Worm (Caenorhabditis elegans) whole organism, L2 larva: ENCODE results near the gene hpo-40.

Experiments
- C34F6.9 ChIP-seq: fragments of 150-350 bp; optimal IDR thresholded peaks from 2 replicates; lab custom pipeline; 2014; ENCODE audit warnings: missing biosample characterization, missing genetic modification characterization
- F13H6.1 ChIP-seq: sonication (generic microtip); optimal IDR thresholded peaks from 2 replicates; lab custom pipeline; 2016; ENCODE audit warnings: missing genetic modification characterization, missing compliant biosample characterization
- Y55F3AM.14 ChIP-seq: fragments of 200-800 bp; sonication (Bioruptor generic); optimal IDR thresholded peaks from 2 replicates; lab custom pipeline; 2018; ENCODE audit warnings: mild to moderate bottlenecking, missing genetic modification characterization, missing compliant biosample characterization
- ZK546.5 ChIP-seq: sonication (generic microtip); optimal IDR thresholded peaks from 2 replicates; lab custom pipeline; 2017; ENCODE audit warnings: missing biosample characterization, missing genetic modification characterization
- alr-1 ChIP-seq: fragments of 150-350 bp; optimal IDR thresholded peaks from 2 replicates; lab custom pipeline; 2014; ENCODE audit warnings: missing biosample characterization, missing genetic modification characterization
- ama-1 ChIP-seq: fragments of 150-350 bp; optimal IDR thresholded peaks from 2 replicates; lab custom pipeline; 2018; ENCODE audit warnings: inconsistent platforms
- blmp-1 ChIP-seq: sonication (generic microtip); optimal IDR thresholded peaks from 2 replicates; lab custom pipeline; 2017; ENCODE audit warnings: missing genetic modification characterization, mild to moderate bottlenecking, missing compliant biosample characterization, antibody characterized with exemption, moderate library complexity; ENCODE audit not compliant: insufficient read depth
- dmd-4 ChIP-seq: sonication (generic microtip); optimal IDR thresholded peaks from 2 replicates; lab custom pipeline; 2017; ENCODE audit warnings: missing biosample characterization, missing genetic modification characterization
- elt-1 ChIP-seq: fragments of 150-350 bp; optimal IDR thresholded peaks from 2 replicates; lab custom pipeline; 2014; ENCODE audit warnings: missing biosample characterization, missing genetic modification characterization
- elt-3 ChIP-seq: sonication (generic microtip); optimal IDR thresholded peaks from 2 replicates; lab custom pipeline; 2017; ENCODE audit warnings: missing biosample characterization, missing genetic modification characterization
- fos-1 ChIP-seq: fragments of 150-350 bp; optimal IDR thresholded peaks from 2 replicates; lab custom pipeline; 2014; ENCODE audit warnings: missing biosample characterization, missing genetic modification characterization
- gmeb-1 ChIP-seq: fragments of 150-350 bp; optimal IDR thresholded peaks from 2 replicates; lab custom pipeline; 2014; ENCODE audit warnings: missing biosample characterization, missing genetic modification characterization
- lin-11 ChIP-seq: fragments of 150-350 bp; sonication (generic microtip); optimal IDR thresholded peaks from 2 replicates; lab custom pipeline; 2014; ENCODE audit warnings: missing biosample characterization, missing genetic modification characterization, inconsistent platforms, mixed read lengths
- lin-13 ChIP-seq: fragments of 150-350 bp; optimal IDR thresholded peaks from 2 replicates; lab custom pipeline; 2014; ENCODE audit warnings: missing biosample characterization, missing genetic modification reagents, missing genetic modification characterization
- lsy-2 ChIP-seq, 2 experiments: fragments of 150-350 bp in 1 of 2; sonication (generic microtip) in 1 of 2; optimal IDR thresholded peaks; 2 replicates each; lab custom pipeline; 2014 to 2017; ENCODE audit warnings: missing biosample characterization in 2 of 2, missing genetic modification characterization in 2 of 2
- mab-5 ChIP-seq: fragments of 150-350 bp; optimal IDR thresholded peaks from 2 replicates; lab custom pipeline; 2014; ENCODE audit warnings: missing biosample characterization, missing genetic modification characterization
- mbf-1 ChIP-seq: sonication (generic microtip); optimal IDR thresholded peaks from 2 replicates; lab custom pipeline; 2017; ENCODE audit warnings: missing biosample characterization, missing genetic modification characterization
- nhr-11 ChIP-seq: fragments of 150-350 bp; optimal IDR thresholded peaks from 2 replicates; lab custom pipeline; 2014; ENCODE audit warnings: missing biosample characterization, missing genetic modification characterization
- nhr-12 ChIP-seq: fragments of 150-350 bp; optimal IDR thresholded peaks from 2 replicates; lab custom pipeline; 2014; ENCODE audit warnings: missing biosample characterization, missing genetic modification characterization
- nhr-129 ChIP-seq: fragments of 150-350 bp; optimal IDR thresholded peaks from 2 replicates; lab custom pipeline; 2014; ENCODE audit warnings: missing biosample characterization, missing genetic modification characterization
- nhr-21 ChIP-seq: fragments of 150-350 bp; optimal IDR thresholded peaks from 2 replicates; lab custom pipeline; 2014; ENCODE audit warnings: missing biosample characterization, missing genetic modification characterization
- nhr-23 ChIP-seq: fragments of 150-350 bp; optimal IDR thresholded peaks from 2 replicates; lab custom pipeline; 2014; ENCODE audit warnings: missing biosample characterization, missing genetic modification reagents, missing genetic modification characterization
- peb-1 ChIP-seq: fragments of 150-350 bp; optimal IDR thresholded peaks from 2 replicates; lab custom pipeline; 2014; ENCODE audit warnings: missing biosample characterization, missing genetic modification characterization
- skn-1 ChIP-seq: sonication (generic microtip); optimal IDR thresholded peaks from 2 replicates; lab custom pipeline; 2017; ENCODE audit warnings: missing biosample characterization, missing genetic modification characterization
- sma-3 ChIP-seq: sonication (generic microtip); optimal IDR thresholded peaks from 2 replicates; lab custom pipeline; 2016; ENCODE audit warnings: missing genetic modification reagents, missing genetic modification characterization, missing compliant biosample characterization
- sma-9 ChIP-seq, 2 experiments: fragments of 150-350 bp in 1 of 2; sonication (generic microtip) in 1 of 2; optimal IDR thresholded peaks; 2 replicates each; lab custom pipeline; 2014 to 2016; ENCODE audit warnings: missing genetic modification characterization in 2 of 2, mild to moderate bottlenecking in 1 of 2, missing biosample characterization in 1 of 2, missing compliant biosample characterization in 1 of 2, missing genetic modification reagents in 1 of 2, moderate library complexity in 1 of 2
- snpc-4 ChIP-seq: fragments of 150-350 bp; optimal IDR thresholded peaks from 2 replicates; lab custom pipeline; 2014; ENCODE audit warnings: missing biosample characterization, missing genetic modification characterization
- unc-39 ChIP-seq: fragments of 150-350 bp; optimal IDR thresholded peaks from 2 replicates; lab custom pipeline; 2014; ENCODE audit warnings: missing biosample characterization, missing genetic modification characterization
- unc-55 ChIP-seq: fragments of 150-350 bp; sonication (generic microtip); optimal IDR thresholded peaks from 3 replicates; lab custom pipeline; 2014; ENCODE audit warnings: missing biosample characterization, missing genetic modification reagents, missing genetic modification characterization
- unc-62 ChIP-seq: fragments of 150-350 bp; optimal IDR thresholded peaks from 2 replicates; lab custom pipeline; 2014; ENCODE audit warnings: missing biosample characterization, missing genetic modification reagents, missing genetic modification characterization
- zag-1 ChIP-seq: fragments of 150-350 bp; optimal IDR thresholded peaks from 2 replicates; lab custom pipeline; 2014; ENCODE audit warnings: missing biosample characterization, missing genetic modification characterization
- ztf-1 ChIP-seq: fragments of 200-800 bp; sonication (Bioruptor generic); conservative IDR thresholded peaks from 2 replicates; pipeline ENCODE4 v1.3.6; 2022; ENCODE audit warnings: missing genetic modification characterization, missing compliant biosample characterization
- ztf-11 ChIP-seq: sonication (generic microtip); optimal IDR thresholded peaks from 2 replicates; lab custom pipeline; 2017; ENCODE audit warnings: missing biosample characterization, missing genetic modification characterization
- ztf-4 ChIP-seq: fragments of 150-350 bp; optimal IDR thresholded peaks from 2 replicates; lab custom pipeline; 2014; ENCODE audit warnings: missing biosample characterization, missing genetic modification characterization

Gene hpo-40

ce11 chrV:10255005-10255472 lies 42.3 kb downstream of the hpo-40 start, which contains the start of gene rop-1:
rop-1 (minus strand) TSS chrV:10255055.
- TF ChIP-seq fos-1, result peak; percentile 48
- TF ChIP-seq ztf-4 (tag; lab: Kevin White, UChicago), result no peak
- peak; percentile 75 for TF ChIP-seq unc-55 (GFP tag; lab: Kevin White, UChicago)
- TF ChIP-seq elt-1 (tag; lab: Kevin White, UChicago), result no peak
- TF ChIP-seq gmeb-1 (tag; lab: Kevin White, UChicago), result peak; percentile 2
- TF ChIP-seq zag-1 (tag; lab: Kevin White, UChicago), result no peak
- no peak for TF ChIP-seq unc-62 (GFP tag; lab: Kevin White, UChicago)
- TF ChIP-seq snpc-4, result no peak
- TF ChIP-seq Y55F3AM.14, result no peak
- TF ChIP-seq nhr-129, result peak; percentile 88
- TF ChIP-seq blmp-1 (tag; lab: Kevin White, UChicago), result peak; percentile 53
- TF ChIP-seq ama-1 (lab: Kevin White, UChicago), result peak; percentile 19
- TF ChIP-seq C34F6.9, result peak; percentile 60
- TF ChIP-seq lsy-2 (tag; optimal IDR thresholded peaks at IDR 0.05; lab: Kevin White, UChicago), result peak in 1 of 2 experiments; percentile 15

DNA sequence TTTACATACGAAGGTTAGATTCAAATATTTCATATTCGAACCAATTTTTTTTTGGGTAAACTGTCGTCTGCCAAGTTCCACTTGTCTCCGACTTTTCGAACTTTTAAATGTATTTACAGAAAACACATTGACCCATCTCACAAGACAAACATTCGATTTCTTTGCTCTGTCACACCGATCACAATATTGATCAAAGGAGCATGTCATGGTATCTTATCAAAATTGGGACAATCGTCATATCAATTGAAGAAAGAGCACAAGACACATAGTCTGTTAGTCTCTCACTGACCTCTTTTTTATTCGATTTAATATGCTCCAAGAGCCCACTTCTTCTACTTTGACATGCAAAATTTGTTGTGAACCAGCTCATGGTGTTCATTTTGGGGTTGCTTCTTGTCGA lies 43.3 kb downstream of the hpo-40 start, which contains the start of gene nhr-232:
Gene nhr-232, plus strand, starts transcription at position 121 of the 400 bp plus-strand sequence.
- peak; percentile 55 for TF ChIP-seq sma-9 (GFP tag; optimal IDR thresholded peaks at IDR 0.05; lab: Kevin White, UChicago)
- TF ChIP-seq sma-9 (tag; optimal IDR thresholded peaks at IDR 0.05; lab: Kevin White, UChicago), result no peak
- no peak for TF ChIP-seq Y55F3AM.14
- TF ChIP-seq mab-5 (tag; lab: Kevin White, UChicago), result no peak
- TF ChIP-seq fos-1, result peak; percentile 80
- peak; percentile 5 for TF ChIP-seq F13H6.1 (tag; lab: Kevin White, UChicago)
- no peak for TF ChIP-seq ZK546.5 (tag; lab: Kevin White, UChicago)
- no peak for TF ChIP-seq elt-1 (tag; lab: Kevin White, UChicago)
- no peak for TF ChIP-seq unc-62 (GFP tag; lab: Kevin White, UChicago)
- TF ChIP-seq lin-11 (tag; lab: Kevin White, UChicago), result no peak
- TF ChIP-seq lsy-2 (tag; optimal IDR thresholded peaks at IDR 0.05; lab: Kevin White, UChicago), result no peak
- no peak for TF ChIP-seq nhr-21
- no peak for TF ChIP-seq nhr-12
- TF ChIP-seq dmd-4 (tag; lab: Kevin White, UChicago), result no peak
- TF ChIP-seq elt-3, result no peak

DNA sequence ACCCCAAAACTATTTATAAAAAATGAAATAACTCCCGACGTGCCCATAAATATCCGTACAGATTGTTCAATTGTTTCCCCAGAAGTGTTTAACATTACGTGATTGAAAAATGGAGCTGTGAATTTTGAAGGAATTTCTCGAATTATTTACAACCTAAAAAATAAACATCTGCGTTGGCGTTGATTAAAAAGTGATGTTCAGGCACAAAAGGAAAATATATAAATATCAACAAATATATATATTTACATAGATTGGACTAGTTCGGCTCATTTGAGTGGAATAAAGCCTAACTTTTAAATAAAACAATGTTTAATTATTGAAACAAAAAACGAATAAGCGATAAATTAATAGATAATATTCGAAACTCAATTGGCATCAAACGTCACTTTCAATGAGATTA lies 47.7 kb downstream of the hpo-40 start, which contains the start of gene sri-18:
Gene sri-18, minus strand, starts transcription at position 101 of the 400 bp plus-strand sequence.
- TF ChIP-seq zag-1 (tag; lab: Kevin White, UChicago) (no peak), nhr-12 (no peak), C34F6.9 (no peak), ztf-11 (tag; lab: Kevin White, UChicago) (no peak), nhr-23 (tag; lab: Kevin White, UChicago) (no peak), nhr-21 (no peak)

DNA sequence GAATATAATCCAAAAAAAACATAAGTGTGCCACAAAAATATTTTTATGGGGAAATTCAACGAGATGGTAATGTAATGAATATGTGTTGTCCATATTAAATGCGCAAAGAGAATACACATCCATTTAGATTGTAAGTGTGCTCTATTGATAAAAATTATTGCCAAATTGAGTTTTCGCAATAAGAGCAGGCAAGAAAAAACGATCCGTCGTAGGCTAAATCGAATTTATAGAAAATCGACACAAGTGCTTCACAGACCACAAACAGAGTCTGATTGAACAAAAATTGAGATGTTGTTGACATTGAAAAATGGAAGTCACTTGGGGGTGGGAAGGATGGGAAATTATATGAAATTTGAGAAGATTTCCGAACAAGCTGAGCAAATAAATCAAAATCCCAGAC lies 52.3 kb downstream of the hpo-40 start:
- TF ChIP-seq skn-1 (tag; lab: Kevin White, UChicago) (no peak), alr-1 (tag; lab: Kevin White, UChicago) (no peak), ztf-1 (GFP tag; lab: Robert Waterston, UW) (no peak), peb-1 (tag; lab: Kevin White, UChicago) (no peak), blmp-1 (tag; lab: Kevin White, UChicago) (no peak), mbf-1 (tag; lab: Kevin White, UChicago) (no peak), unc-39 (no peak), lin-13 (GFP tag; lab: Kevin White, UChicago) (no peak), F13H6.1 (tag; lab: Kevin White, UChicago) (no peak), sma-3 (GFP tag; lab: Kevin White, UChicago) (no peak), nhr-11 (no peak), ama-1 (lab: Kevin White, UChicago) (no peak), gmeb-1 (tag; lab: Kevin White, UChicago) (no peak), elt-3 (no peak)
